Worm (Caenorhabditis elegans) whole organism, mixed stage, embryonic: ENCODE data around the gene fbxa-72.

Source experiments
- M03D4.4 ChIP-seq: sonication (generic microtip); optimal IDR thresholded peaks from 2 replicates; lab custom pipeline; 2017; ENCODE audit warnings: mild to moderate bottlenecking, missing genetic modification characterization, missing compliant biosample characterization
- bed-3 ChIP-seq: fragments of 200-800 bp; sonication (Bioruptor generic); optimal IDR thresholded peaks from 3 replicates; lab custom pipeline; 2018; ENCODE audit warnings: mild to moderate bottlenecking, missing genetic modification characterization, moderate library complexity, missing compliant biosample characterization
- blmp-1 ChIP-seq: fragments of 150-350 bp; optimal IDR thresholded peaks from 2 replicates; lab custom pipeline; 2014; ENCODE audit warnings: missing biosample characterization, missing genetic modification characterization
- ceh-43 ChIP-seq: fragments of 200-800 bp; sonication (Bioruptor generic); optimal IDR thresholded peaks from 2 replicates; lab custom pipeline; 2018; ENCODE audit warnings: mild to moderate bottlenecking, missing genetic modification characterization, moderate library complexity, missing compliant biosample characterization
- ceh-83 ChIP-seq: fragments of 200-800 bp; sonication (Bioruptor generic); optimal IDR thresholded peaks from 2 replicates; lab custom pipeline; 2018; ENCODE audit warnings: mild to moderate bottlenecking, missing genetic modification characterization, missing compliant biosample characterization
- ces-1 ChIP-seq: fragments of 150-350 bp; optimal IDR thresholded peaks from 2 replicates; lab custom pipeline; 2014; ENCODE audit warnings: missing biosample characterization, missing genetic modification reagents, missing genetic modification characterization
- cnd-1 ChIP-seq: fragments of 200-800 bp; sonication (Bioruptor generic); optimal IDR thresholded peaks from 2 replicates; lab custom pipeline; 2018; ENCODE audit warnings: mild to moderate bottlenecking, missing genetic modification characterization, missing compliant biosample characterization
- drap-1 ChIP-seq: fragments of 200-800 bp; sonication (Bioruptor generic); optimal IDR thresholded peaks from 3 replicates; lab custom pipeline; 2018; ENCODE audit warnings: mild to moderate bottlenecking, missing genetic modification characterization, missing compliant biosample characterization
- elt-1 ChIP-seq: sonication (generic microtip); optimal IDR thresholded peaks from 2 replicates; lab custom pipeline; 2017; ENCODE audit warnings: missing genetic modification characterization, mild to moderate bottlenecking, missing compliant biosample characterization, antibody characterized with exemption, moderate library complexity, borderline replicate concordance; ENCODE audit not compliant: insufficient read depth
- elt-3 ChIP-seq: fragments of 150-350 bp; optimal IDR thresholded peaks from 2 replicates; lab custom pipeline; 2014; ENCODE audit warnings: missing biosample characterization, missing genetic modification characterization
- flh-1 ChIP-seq: fragments of 200-800 bp; sonication (Bioruptor generic); optimal IDR thresholded peaks from 2 replicates; lab custom pipeline; 2018; ENCODE audit warnings: mild to moderate bottlenecking, missing genetic modification characterization, moderate library complexity, missing compliant biosample characterization
- ham-2 ChIP-seq: fragments of 200-800 bp; sonication (Bioruptor generic); optimal IDR thresholded peaks from 2 replicates; lab custom pipeline; 2018; ENCODE audit warnings: mild to moderate bottlenecking, missing genetic modification characterization, missing compliant biosample characterization
- hlh-1 ChIP-seq: fragments of 150-350 bp; optimal IDR thresholded peaks from 2 replicates; lab custom pipeline; 2014; ENCODE audit warnings: missing biosample characterization, missing genetic modification reagents, missing genetic modification characterization
- lin-13 ChIP-seq: fragments of 150-350 bp; optimal IDR thresholded peaks from 2 replicates; lab custom pipeline; 2014; ENCODE audit warnings: missing biosample characterization, missing genetic modification characterization
- lin-32 ChIP-seq: fragments of 200-800 bp; sonication (Bioruptor generic); optimal IDR thresholded peaks from 2 replicates; lab custom pipeline; 2018; ENCODE audit warnings: mild to moderate bottlenecking, missing genetic modification characterization, missing compliant biosample characterization
- lsy-2 ChIP-seq: fragments of 150-350 bp; optimal IDR thresholded peaks from 2 replicates; lab custom pipeline; 2014; ENCODE audit warnings: missing biosample characterization, missing genetic modification characterization
- mab-5 ChIP-seq: fragments of 150-350 bp; optimal IDR thresholded peaks from 2 replicates; lab custom pipeline; 2014; ENCODE audit warnings: missing biosample characterization, missing genetic modification characterization
- mep-1 ChIP-seq: fragments of 150-350 bp; optimal IDR thresholded peaks from 2 replicates; lab custom pipeline; 2017; ENCODE audit warnings: missing biosample characterization, missing genetic modification reagents, missing genetic modification characterization, inconsistent platforms
- mls-2 ChIP-seq: sonication (generic microtip); optimal IDR thresholded peaks from 2 replicates; lab custom pipeline; 2016; ENCODE audit warnings: mild to moderate bottlenecking, missing genetic modification characterization, moderate library complexity, missing compliant biosample characterization
- nhr-2 ChIP-seq: fragments of 150-350 bp; optimal IDR thresholded peaks from 2 replicates; lab custom pipeline; 2014; ENCODE audit warnings: missing biosample characterization, missing genetic modification characterization
- nhr-76 ChIP-seq: sonication (generic microtip); optimal IDR thresholded peaks from 2 replicates; lab custom pipeline; 2017; ENCODE audit warnings: missing biosample characterization, missing genetic modification characterization
- pha-4 ChIP-seq: fragments of 150-350 bp; optimal IDR thresholded peaks from 2 replicates; lab custom pipeline; 2018; ENCODE audit warnings: missing biosample characterization, missing genetic modification reagents, missing genetic modification characterization
- sem-2 ChIP-seq: fragments of 200-800 bp; sonication (Bioruptor generic); optimal IDR thresholded peaks from 2 replicates; lab custom pipeline; 2018; ENCODE audit warnings: mild to moderate bottlenecking, missing genetic modification characterization, missing compliant biosample characterization
- snpc-4 ChIP-seq: fragments of 150-350 bp; optimal IDR thresholded peaks from 2 replicates; lab custom pipeline; 2014; ENCODE audit warnings: missing biosample characterization, missing genetic modification characterization
- sptf-1 ChIP-seq: sonication (generic microtip); optimal IDR thresholded peaks from 2 replicates; lab custom pipeline; 2017; ENCODE audit warnings: mild to moderate bottlenecking, missing genetic modification characterization, moderate library complexity, missing compliant biosample characterization
- tbx-8 ChIP-seq: fragments of 200-800 bp; sonication (Bioruptor generic); optimal IDR thresholded peaks from 2 replicates; lab custom pipeline; 2018; ENCODE audit warnings: mild to moderate bottlenecking, missing genetic modification characterization, moderate library complexity, missing compliant biosample characterization
- unc-120 ChIP-seq: sonication (generic microtip); optimal IDR thresholded peaks from 2 replicates; lab custom pipeline; 2017; ENCODE audit warnings: missing genetic modification characterization, missing compliant biosample characterization; ENCODE audit not compliant: poor library complexity, severe bottlenecking
- unc-39 ChIP-seq: fragments of 150-350 bp; optimal IDR thresholded peaks from 2 replicates; lab custom pipeline; 2014; ENCODE audit warnings: missing biosample characterization, missing genetic modification characterization
- unc-62 ChIP-seq: fragments of 150-350 bp; optimal IDR thresholded peaks from 2 replicates; lab custom pipeline; 2014; ENCODE audit warnings: missing biosample characterization, missing genetic modification reagents, missing genetic modification characterization
- ztf-11 ChIP-seq: fragments of 150-350 bp; optimal IDR thresholded peaks from 2 replicates; lab custom pipeline; 2014; ENCODE audit warnings: missing biosample characterization, missing genetic modification characterization

Gene fbxa-72

ce11 chrV:692720-693422, 16.3 kb upstream of the fbxa-72 start, which contains the start of gene srx-4:
Gene srx-4, minus strand, starts transcription at chrV:692770.
- TF ChIP-seq unc-62 (GFP tag; lab: Kevin White, UChicago) (no peak), blmp-1 (tag; lab: Kevin White, UChicago) (no peak), elt-3 (no peak), drap-1 (GFP tag; lab: Kevin White, UChicago) (no peak), flh-1 (GFP tag; lab: Kevin White, UChicago) (no peak), mab-5 (tag; lab: Kevin White, UChicago) (no peak), pha-4 (no peak), lin-32 (GFP tag; lab: Kevin White, UChicago) (no peak), mls-2 (tag; lab: Kevin White, UChicago) (no peak)

- TF ChIP-seq snpc-4 (tag; lab: Kevin White, UChicago) (no peak), M03D4.4 (tag; lab: Kevin White, UChicago) (no peak), lin-32 (GFP tag; lab: Kevin White, UChicago) (no peak), unc-39 (tag; lab: Kevin White, UChicago) (no peak)
- TF ChIP-seq, all 35 proteins: peak for 0
Measured at ce11 chrV:689538-689937, 13.0 kb upstream of the fbxa-72 start.

- TF ChIP-seq hlh-1 (no peak), nhr-2 (tag; lab: Kevin White, UChicago) (no peak)
Measured at ce11 chrV:687384-687783, 10.8 kb upstream of the fbxa-72 start, which contains the start of gene H25P19.1. Gene H25P19.1, plus strand, starts transcription at chrV:687684.

ce11 chrV:683858-684257, 7.3 kb upstream of the fbxa-72 start, which contains the start of gene F31F4.1:
Gene F31F4.1, plus strand, starts transcription at chrV:684060.
- TF ChIP-seq mls-2 (tag; lab: Kevin White, UChicago) (no peak), cnd-1 (tag; lab: Kevin White, UChicago) (no peak), ham-2 (no peak), ces-1 (GFP tag; lab: Kevin White, UChicago) (no peak), bed-3 (GFP tag; lab: Kevin White, UChicago) (no peak), lin-13 (no peak), pha-4 (no peak), nhr-2 (tag; lab: Kevin White, UChicago) (no peak), unc-62 (GFP tag; lab: Kevin White, UChicago) (no peak), flh-1 (GFP tag; lab: Kevin White, UChicago) (no peak), mep-1 (tag; lab: Kevin White, UChicago) (no peak), mab-5 (tag; lab: Kevin White, UChicago) (no peak), ztf-11 (no peak), elt-3 (no peak)

ce11 chrV:682031-682430, 5.5 kb upstream of the fbxa-72 start, which contains the start of gene srx-23:
Gene srx-23, plus strand, starts transcription at chrV:682331.
- TF ChIP-seq nhr-2 (tag; lab: Kevin White, UChicago) (no peak), ham-2 (no peak), lin-32 (GFP tag; lab: Kevin White, UChicago) (no peak), bed-3 (GFP tag; lab: Kevin White, UChicago) (no peak), flh-1 (GFP tag; lab: Kevin White, UChicago) (no peak), ceh-43 (no peak), nhr-76 (tag; lab: Kevin White, UChicago) (no peak), tbx-8 (no peak), blmp-1 (tag; lab: Kevin White, UChicago) (no peak), elt-1 (no peak), lsy-2 (tag; lab: Kevin White, UChicago) (no peak), pha-4 (no peak), sptf-1 (no peak), unc-120 (tag; lab: Kevin White, UChicago) (no peak), cnd-1 (tag; lab: Kevin White, UChicago) (no peak), ceh-83 (GFP tag; lab: Kevin White, UChicago) (no peak), unc-62 (GFP tag; lab: Kevin White, UChicago) (no peak), sem-2 (GFP tag; lab: Kevin White, UChicago) (no peak), mab-5 (tag; lab: Kevin White, UChicago) (no peak), mls-2 (tag; lab: Kevin White, UChicago) (no peak)
